Worm (Caenorhabditis elegans) whole organism, mixed stage, embryonic: ENCODE measurements around the gene tab-1.

ENCODE experiments used
- M03D4.4 ChIP-seq: sonication (generic microtip); optimal IDR thresholded peaks from 2 replicates; lab custom pipeline; 2017; ENCODE audit warnings: mild to moderate bottlenecking, missing genetic modification characterization, missing compliant biosample characterization
- ces-1 ChIP-seq: fragments of 150-350 bp; optimal IDR thresholded peaks from 2 replicates; lab custom pipeline; 2014; ENCODE audit warnings: missing biosample characterization, missing genetic modification reagents, missing genetic modification characterization
- flh-1 ChIP-seq: fragments of 200-800 bp; sonication (Bioruptor generic); optimal IDR thresholded peaks from 2 replicates; lab custom pipeline; 2018; ENCODE audit warnings: mild to moderate bottlenecking, missing genetic modification characterization, moderate library complexity, missing compliant biosample characterization
- lin-13 ChIP-seq: fragments of 150-350 bp; optimal IDR thresholded peaks from 2 replicates; lab custom pipeline; 2014; ENCODE audit warnings: missing biosample characterization, missing genetic modification characterization
- lsy-2 ChIP-seq: fragments of 150-350 bp; optimal IDR thresholded peaks from 2 replicates; lab custom pipeline; 2014; ENCODE audit warnings: missing biosample characterization, missing genetic modification characterization
- mab-5 ChIP-seq: fragments of 150-350 bp; optimal IDR thresholded peaks from 2 replicates; lab custom pipeline; 2014; ENCODE audit warnings: missing biosample characterization, missing genetic modification characterization
- nhr-12 ChIP-seq: fragments of 150-350 bp; optimal IDR thresholded peaks from 2 replicates; lab custom pipeline; 2014; ENCODE audit warnings: missing biosample characterization, missing genetic modification characterization
- nhr-2 ChIP-seq: fragments of 150-350 bp; optimal IDR thresholded peaks from 2 replicates; lab custom pipeline; 2014; ENCODE audit warnings: missing biosample characterization, missing genetic modification characterization
- nhr-28 ChIP-seq: fragments of 150-350 bp; optimal IDR thresholded peaks from 2 replicates; lab custom pipeline; 2014; ENCODE audit warnings: missing biosample characterization, missing genetic modification characterization
- nhr-76 ChIP-seq: sonication (generic microtip); optimal IDR thresholded peaks from 2 replicates; lab custom pipeline; 2017; ENCODE audit warnings: missing biosample characterization, missing genetic modification characterization
- sem-2 ChIP-seq: fragments of 200-800 bp; sonication (Bioruptor generic); optimal IDR thresholded peaks from 2 replicates; lab custom pipeline; 2018; ENCODE audit warnings: mild to moderate bottlenecking, missing genetic modification characterization, missing compliant biosample characterization
- snpc-4 ChIP-seq: fragments of 150-350 bp; optimal IDR thresholded peaks from 2 replicates; lab custom pipeline; 2014; ENCODE audit warnings: missing biosample characterization, missing genetic modification characterization
- unc-39 ChIP-seq: fragments of 150-350 bp; optimal IDR thresholded peaks from 2 replicates; lab custom pipeline; 2014; ENCODE audit warnings: missing biosample characterization, missing genetic modification characterization
- unc-62 ChIP-seq: fragments of 150-350 bp; optimal IDR thresholded peaks from 2 replicates; lab custom pipeline; 2014; ENCODE audit warnings: missing biosample characterization, missing genetic modification reagents, missing genetic modification characterization

DNA sequence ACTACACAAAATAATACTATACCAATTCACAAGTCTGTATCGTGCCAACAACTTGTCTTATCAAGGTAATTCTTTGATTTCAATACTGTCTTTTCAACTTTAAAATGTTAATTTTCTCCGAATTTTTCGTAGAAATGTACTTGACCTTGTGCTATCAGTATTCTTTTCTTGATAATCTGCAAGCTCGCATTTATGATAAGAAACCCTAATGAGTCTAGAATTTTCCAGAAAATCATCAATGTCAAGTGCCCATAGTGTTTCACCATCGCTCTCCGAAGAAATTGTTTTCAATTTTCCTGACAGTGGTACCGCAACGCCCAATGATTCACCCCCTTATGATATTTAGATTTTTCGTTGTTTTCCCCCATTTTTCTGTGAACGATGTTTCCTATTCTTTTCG is 21.9 kb upstream of the tab-1 start:
- TF ChIP-seq snpc-4 (tag; lab: Kevin White, UChicago) (no peak), M03D4.4 (tag; lab: Kevin White, UChicago) (no peak), nhr-2 (tag; lab: Kevin White, UChicago) (no peak), sem-2 (GFP tag; lab: Kevin White, UChicago) (no peak), mab-5 (tag; lab: Kevin White, UChicago) (no peak), unc-62 (GFP tag; lab: Kevin White, UChicago) (no peak), unc-39 (no peak), nhr-76 (tag; lab: Kevin White, UChicago) (no peak), nhr-12 (tag; lab: Kevin White, UChicago) (no peak), lin-13 (no peak), ces-1 (GFP tag; lab: Kevin White, UChicago) (no peak), nhr-28 (tag; lab: Kevin White, UChicago) (no peak), lsy-2 (tag; lab: Kevin White, UChicago) (no peak), flh-1 (GFP tag; lab: Kevin White, UChicago) (no peak)
